Worm (Caenorhabditis elegans): ENCODE results near the gene ZK354.2.
A peak's percentile ranks its signal among the peaks of the same experiment; 100 is the strongest.

ZK354.2 gene

ce11 chrIV:5334518-5334917 lies 21.3 kb downstream of the ZK354.2 start (continued):
- TF ChIP-seq nfyb-1 (GFP tag; IDR thresholded peaks at IDR 0.05) (peak; percentile 77), madf-8 (GFP tag; conservative IDR thresholded peaks at IDR 0.05) (no peak), bed-2 (GFP tag; IDR thresholded peaks at IDR 0.05) (no peak), dox-1 (GFP tag; IDR thresholded peaks at IDR 0.05) (no peak; the same call in 1 of the 2 replicates), snpc-4 (GFP tag; optimal IDR thresholded peaks at IDR 0.05) (peak; percentile 77), snpc-4 (tag; optimal IDR thresholded peaks at IDR 0.05) (peak; percentile 46 to 93 (median 92)), ztf-6 (GFP tag; IDR thresholded peaks at IDR 0.05) (no peak), egrh-3 (GFP tag; IDR thresholded peaks at IDR 0.05) (no peak), F39B2.1 (GFP tag; IDR thresholded peaks at IDR 0.05) (no peak), B0261.1 (tag; optimal IDR thresholded peaks at IDR 0.05) (peak; percentile 77), bed-1 (GFP tag; IDR thresholded peaks at IDR 0.05) (no peak), ceh-27 (GFP tag; optimal IDR thresholded peaks at IDR 0.05) (no peak), K12H6.12 (tag; optimal IDR thresholded peaks at IDR 0.05) (no peak), F49E8.2 (tag; optimal IDR thresholded peaks at IDR 0.05; ENCODE audit: insufficient read depth) (no peak), F22D6.2 (tag; optimal IDR thresholded peaks at IDR 0.05) (no peak), rec-8 (tag; optimal IDR thresholded peaks at IDR 0.05) (peak in 1 of 2 experiments; percentile 18), attf-6 (GFP tag; IDR thresholded peaks at IDR 0.05) (peak; percentile 75), mel-28 (tag; optimal IDR thresholded peaks at IDR 0.05; ENCODE audit: borderline replicate concordance) (no peak), T07F8.4 (tag; optimal IDR thresholded peaks at IDR 0.05) (no peak), akir-1 (GFP tag; optimal IDR thresholded peaks at IDR 0.05) (no peak), Y67H2A.10 (GFP tag; conservative IDR thresholded peaks at IDR 0.05) (no peak), B0336.3 (GFP tag; IDR thresholded peaks at IDR 0.05) (no peak), pha-4 (tag; optimal IDR thresholded peaks at IDR 0.05) (no peak), attf-5 (GFP tag; optimal IDR thresholded peaks at IDR 0.05) (peak; percentile 27), snpc-1.1 (tag; optimal IDR thresholded peaks at IDR 0.05; ENCODE audit: insufficient read depth) (peak; percentile 42), lag-1 (GFP tag; IDR thresholded peaks at IDR 0.05) (no peak), ceh-79 (tag; optimal IDR thresholded peaks at IDR 0.05) (no peak), ztf-22 (GFP tag; optimal IDR thresholded peaks at IDR 0.05) (no peak), xnd-1 (tag; optimal IDR thresholded peaks at IDR 0.05) (no peak), egl-44 (GFP tag; IDR thresholded peaks at IDR 0.05) (no peak; the same call in 1 of the 2 replicates), lsl-1 (GFP tag; optimal IDR thresholded peaks at IDR 0.05) (no peak), F55B11.4 (tag; optimal IDR thresholded peaks at IDR 0.05; ENCODE audit: borderline replicate concordance, insufficient read depth) (no peak), B0035.1 (tag; optimal IDR thresholded peaks at IDR 0.05) (no peak), athp-1 (tag; optimal IDR thresholded peaks at IDR 0.05) (peak; percentile 31), egl-18 (GFP tag; IDR thresholded peaks at IDR 0.05) (no peak)

ce11 chrIV:5337649-5338048 lies 24.4 kb downstream of the ZK354.2 start:
- no peak for TF ChIP-seq cebp-1 (GFP tag; IDR thresholded peaks at IDR 0.05)
- TF ChIP-seq cebp-1 (tag; optimal IDR thresholded peaks at IDR 0.05), result no peak
- TF ChIP-seq T26A5.8 (tag; optimal IDR thresholded peaks at IDR 0.05), result no peak
- no peak for TF ChIP-seq T07F8.4 (tag; optimal IDR thresholded peaks at IDR 0.05)
- TF ChIP-seq F52B5.7 (tag; optimal IDR thresholded peaks at IDR 0.05), result no peak
- no peak for TF ChIP-seq hmg-1.2 (GFP tag; IDR thresholded peaks at IDR 0.05)
- no peak for TF ChIP-seq ZK185.1 (tag; optimal IDR thresholded peaks at IDR 0.05; ENCODE audit: poor library complexity, severe bottlenecking)
- TF ChIP-seq ceh-58 (GFP tag; IDR thresholded peaks at IDR 0.05), result no peak
- no peak for TF ChIP-seq lir-1 (GFP tag; conservative IDR thresholded peaks at IDR 0.05)
- no peak for TF ChIP-seq nhr-120 (GFP tag; IDR thresholded peaks at IDR 0.05)
- TF ChIP-seq dpl-1 (GFP tag; optimal IDR thresholded peaks at IDR 0.05), result no peak
- no peak for TF ChIP-seq F49E8.2 (tag; optimal IDR thresholded peaks at IDR 0.05; ENCODE audit: insufficient read depth)
